Fruit fly (Drosophila melanogaster) whole organism, embryonic: Measurements from ENCODE around the gene CG4278.

ENCODE experiments used
- Abd-B ChIP-seq: fragments of 200-800 bp; sonication (Bioruptor generic); optimal IDR thresholded peaks from 2 replicates; lab custom pipeline; 2018; ENCODE audit warnings: missing biosample characterization, mild to moderate bottlenecking, missing genetic modification characterization, moderate library complexity
- Adf1 ChIP-seq: fragments of 200-800 bp; sonication (Bioruptor generic); IDR thresholded peaks from 2 replicates; pipeline ENCODE4 v1.3.6; 2022; ENCODE audit warnings: missing biosample characterization, missing genetic modification characterization
- Antp ChIP-seq: fragments of 200-800 bp; sonication (Bioruptor generic); optimal IDR thresholded peaks from 3 replicates; lab custom pipeline; 2016; ENCODE audit warnings: missing biosample characterization, missing genetic modification characterization
- B-H1 ChIP-seq: fragments of 200-800 bp; sonication (Bioruptor generic); IDR thresholded peaks from 3 replicates; pipeline ENCODE4 v1.3.6; 2022; ENCODE audit warnings: missing biosample characterization, missing genetic modification characterization
- BtbVII ChIP-seq: fragments of 200-800 bp; sonication (Bioruptor generic); optimal IDR thresholded peaks from 3 replicates; lab custom pipeline; 2017; ENCODE audit warnings: missing biosample characterization, mild to moderate bottlenecking, missing genetic modification characterization
- Bteb2 ChIP-seq: fragments of 200-800 bp; sonication (Bioruptor generic); optimal IDR thresholded peaks from 2 replicates; lab custom pipeline; 2016; ENCODE audit warnings: missing biosample characterization, missing genetic modification characterization
- CG10147 ChIP-seq: fragments of 200-800 bp; sonication (Bioruptor generic); optimal IDR thresholded peaks from 2 replicates; lab custom pipeline; 2019; ENCODE audit warnings: missing biosample characterization, mild to moderate bottlenecking, missing genetic modification characterization, moderate library complexity
- CG10267 ChIP-seq: fragments of 200-800 bp; sonication (Bioruptor generic); optimal IDR thresholded peaks from 2 replicates; lab custom pipeline; 2018; ENCODE audit warnings: missing biosample characterization, mild to moderate bottlenecking, missing genetic modification characterization, moderate library complexity
- CG10654 ChIP-seq: fragments of 200-800 bp; sonication (Bioruptor generic); optimal IDR thresholded peaks from 2 replicates; lab custom pipeline; 2016; ENCODE audit warnings: missing biosample characterization, missing genetic modification characterization
- CG11085 ChIP-seq: fragments of 200-800 bp; sonication (Bioruptor generic); IDR thresholded peaks from 2 replicates; pipeline ENCODE4 v1.3.6; 2022; ENCODE audit warnings: missing biosample characterization, missing genetic modification characterization
- CG11456 ChIP-seq: fragments of 200-800 bp; sonication (Bioruptor generic); IDR thresholded peaks from 3 replicates; pipeline ENCODE4 v1.3.6; 2022; ENCODE audit warnings: missing biosample characterization, missing genetic modification characterization
- CG11696 ChIP-seq: fragments of 200-800 bp; sonication (Bioruptor generic); IDR thresholded peaks from 2 replicates; pipeline ENCODE4 v1.3.6; 2022; ENCODE audit warnings: missing biosample characterization, missing genetic modification characterization
- CG12236 ChIP-seq: fragments of 200-800 bp; sonication (Bioruptor generic); optimal IDR thresholded peaks from 2 replicates; lab custom pipeline; 2016; ENCODE audit warnings: missing biosample characterization, missing genetic modification characterization
- CG12659 ChIP-seq: fragments of 200-800 bp; sonication (Bioruptor generic); optimal IDR thresholded peaks from 3 replicates; lab custom pipeline; 2017; ENCODE audit warnings: mild to moderate bottlenecking, missing biosample characterization, missing genetic modification reagents, missing genetic modification characterization
- CG13296 ChIP-seq: fragments of 200-800 bp; sonication (Bioruptor generic); optimal IDR thresholded peaks from 3 replicates; lab custom pipeline; 2018; ENCODE audit warnings: missing biosample characterization, mild to moderate bottlenecking, missing genetic modification characterization
- CG14965 ChIP-seq: fragments of 200-800 bp; sonication (Bioruptor generic); optimal IDR thresholded peaks from 2 replicates; lab custom pipeline; 2016; ENCODE audit warnings: missing biosample characterization, missing genetic modification characterization, borderline replicate concordance
- CG1602 ChIP-seq: fragments of 200-800 bp; sonication (Bioruptor generic); optimal IDR thresholded peaks from 3 replicates; lab custom pipeline; 2016; ENCODE audit warnings: missing biosample characterization, missing genetic modification characterization
- CG17359 ChIP-seq: fragments of 200-800 bp; sonication (Bioruptor generic); optimal IDR thresholded peaks from 3 replicates; lab custom pipeline; 2018; ENCODE audit warnings: missing biosample characterization, mild to moderate bottlenecking, missing genetic modification characterization, moderate library complexity
- CG17361 ChIP-seq: fragments of 200-800 bp; sonication (Bioruptor generic); IDR thresholded peaks from 3 replicates; pipeline ENCODE4 v1.3.6; 2022; ENCODE audit warnings: missing biosample characterization, missing genetic modification characterization
- CG17385 ChIP-seq: fragments of 200-800 bp; sonication (Bioruptor generic); optimal IDR thresholded peaks from 3 replicates; lab custom pipeline; 2018; ENCODE audit warnings: missing biosample characterization, mild to moderate bottlenecking, missing genetic modification characterization
- CG2712 ChIP-seq: fragments of 200-800 bp; optimal IDR thresholded peaks from 3 replicates; lab custom pipeline; 2019; ENCODE audit warnings: missing biosample characterization, mild to moderate bottlenecking, missing genetic modification characterization, moderate library complexity
- CG3726 ChIP-seq: fragments of 200-800 bp; sonication (Bioruptor generic); IDR thresholded peaks from 3 replicates; pipeline ENCODE4, ENCODE4 v1.3.6; 2022; ENCODE audit warnings: missing biosample characterization, missing genetic modification characterization
- CG7271 ChIP-seq: fragments of 200-800 bp; sonication (Bioruptor generic); optimal IDR thresholded peaks from 2 replicates; lab custom pipeline; 2018; ENCODE audit warnings: missing biosample characterization, mild to moderate bottlenecking, missing genetic modification characterization, moderate library complexity
- CG7556 ChIP-seq: fragments of 200-800 bp; sonication (Bioruptor generic); optimal IDR thresholded peaks from 2 replicates; lab custom pipeline; 2017; ENCODE audit warnings: missing biosample characterization, mild to moderate bottlenecking, missing genetic modification characterization
- CG7963 ChIP-seq: fragments of 200-800 bp; sonication (Bioruptor generic); IDR thresholded peaks from 3 replicates; pipeline ENCODE4 v1.3.6; 2022; ENCODE audit warnings: missing biosample characterization, missing genetic modification characterization; ENCODE audit not compliant: partially characterized antibody
- CG8944 ChIP-seq: fragments of 200-800 bp; sonication (Bioruptor generic); optimal IDR thresholded peaks from 3 replicates; lab custom pipeline; 2016; ENCODE audit warnings: missing biosample characterization, missing genetic modification characterization
- CoRest ChIP-seq: fragments of 200-800 bp; sonication (Bioruptor generic); optimal IDR thresholded peaks from 3 replicates; lab custom pipeline; 2018; ENCODE audit warnings: missing biosample characterization, mild to moderate bottlenecking, missing genetic modification characterization, moderate library complexity
- Dip2 ChIP-seq: fragments of 200-800 bp; sonication (Bioruptor generic); IDR thresholded peaks from 2 replicates; pipeline ENCODE4 v1.3.6; 2022; ENCODE audit warnings: missing biosample characterization, missing genetic modification characterization
- Ets65A ChIP-seq: fragments of 200-800 bp; sonication (Bioruptor generic); peaks from one replicate; lab custom pipeline; 2016; ENCODE audit warnings: missing biosample characterization, missing genetic modification characterization
- GATAe ChIP-seq: fragments of 200-800 bp; sonication (Bioruptor generic); conservative IDR thresholded peaks from 2 replicates; pipeline ENCODE4 v1.3.6; 2022; ENCODE audit warnings: missing biosample characterization, missing genetic modification characterization
- HHEX ChIP-seq: fragments of 200-800 bp; sonication (Bioruptor generic); optimal IDR thresholded peaks from 3 replicates; lab custom pipeline; 2017; ENCODE audit warnings: missing biosample characterization, mild to moderate bottlenecking, missing genetic modification characterization, missing genetic modification reagents
- Myb ChIP-seq: fragments of 200-800 bp; sonication (Bioruptor generic); optimal IDR thresholded peaks from 2 replicates; lab custom pipeline; 2016; ENCODE audit warnings: missing biosample characterization, missing genetic modification characterization
- NC2α ChIP-seq: fragments of 200-800 bp; sonication (Bioruptor generic); optimal IDR thresholded peaks from 2 replicates; lab custom pipeline; 2016; ENCODE audit warnings: missing biosample characterization, missing genetic modification characterization
- Neu2 ChIP-seq: fragments of 200-800 bp; sonication (Bioruptor generic); optimal IDR thresholded peaks from 3 replicates; lab custom pipeline; 2016; ENCODE audit warnings: missing biosample characterization, missing genetic modification characterization, borderline replicate concordance
- Sox100B ChIP-seq: fragments of 200-800 bp; sonication (Bioruptor generic); optimal IDR thresholded peaks from 3 replicates; lab custom pipeline; 2018; ENCODE audit warnings: missing biosample characterization, mild to moderate bottlenecking, missing genetic modification characterization
- TFAM ChIP-seq: fragments of 200-800 bp; sonication (Bioruptor generic); optimal IDR thresholded peaks from 2 replicates; lab custom pipeline; 2017; ENCODE audit warnings: missing biosample characterization, missing genetic modification characterization, inconsistent platforms
- Tbp ChIP-seq: fragments of >200 bp; optimal IDR thresholded peaks from 2 replicates; lab custom pipeline; 2018; ENCODE audit warnings: missing biosample characterization, missing genetic modification characterization
- Vsx1 ChIP-seq: fragments of 200-800 bp; sonication (Bioruptor generic); optimal IDR thresholded peaks from 2 replicates; lab custom pipeline; 2017; ENCODE audit warnings: missing biosample characterization, mild to moderate bottlenecking, missing genetic modification characterization, missing genetic modification reagents
- bbx ChIP-seq: fragments of 200-800 bp; sonication (Bioruptor generic); IDR thresholded peaks from 2 replicates; pipeline ENCODE4 v1.3.6; 2022; ENCODE audit warnings: missing biosample characterization, missing genetic modification characterization; ENCODE audit not compliant: partially characterized antibody
- br ChIP-seq: fragments of >200 bp; optimal IDR thresholded peaks from 2 replicates; lab custom pipeline; 2017
- cas ChIP-seq: fragments of 200-800 bp; sonication (Bioruptor generic); IDR thresholded peaks from 2 replicates; pipeline ENCODE4 v1.3.6; 2022; ENCODE audit warnings: missing biosample characterization, missing genetic modification characterization
- fd102C ChIP-seq: fragments of 200-800 bp; sonication (Bioruptor generic); optimal IDR thresholded peaks from 2 replicates; lab custom pipeline; 2018; ENCODE audit warnings: missing biosample characterization, mild to moderate bottlenecking, missing genetic modification characterization, moderate library complexity
- fd3F ChIP-seq: fragments of 200-800 bp; sonication (Bioruptor generic); optimal IDR thresholded peaks from 2 replicates; lab custom pipeline; 2018; ENCODE audit warnings: missing biosample characterization, mild to moderate bottlenecking, missing genetic modification characterization, moderate library complexity
- fd96Cb ChIP-seq: fragments of 200-800 bp; sonication (Bioruptor generic); optimal IDR thresholded peaks from 2 replicates; lab custom pipeline; 2018; ENCODE audit warnings: missing biosample characterization, mild to moderate bottlenecking, missing genetic modification characterization, moderate library complexity
- fu2 ChIP-seq: fragments of 200-800 bp; sonication (Bioruptor generic); optimal IDR thresholded peaks from 2 replicates; lab custom pipeline; 2016; ENCODE audit warnings: missing biosample characterization, missing genetic modification characterization
- hb ChIP-seq: fragments of 200-800 bp; sonication (Bioruptor generic); IDR thresholded peaks from 3 replicates; pipeline ENCODE4 v1.3.6; 2022; ENCODE audit warnings: missing biosample characterization, missing genetic modification characterization; ENCODE audit not compliant: partially characterized antibody
- lmd ChIP-seq: fragments of 200-800 bp; sonication (Bioruptor generic); IDR thresholded peaks from 2 replicates; pipeline ENCODE4 v1.3.6; 2022; ENCODE audit warnings: missing biosample characterization, missing genetic modification characterization
- pum ChIP-seq: fragments of 200-800 bp; sonication (Bioruptor generic); optimal IDR thresholded peaks from 2 replicates; lab custom pipeline; 2016; ENCODE audit warnings: missing biosample characterization, missing genetic modification characterization
- sd ChIP-seq: fragments of 200-800 bp; sonication (Bioruptor generic); optimal IDR thresholded peaks from 3 replicates; lab custom pipeline; 2018; ENCODE audit warnings: missing biosample characterization, mild to moderate bottlenecking, missing genetic modification characterization, moderate library complexity
- slp2 ChIP-seq: fragments of 200-800 bp; sonication (Bioruptor generic); optimal IDR thresholded peaks from 2 replicates; lab custom pipeline; 2016; ENCODE audit warnings: missing biosample characterization, missing genetic modification characterization
- zen2 ChIP-seq: fragments of 200-800 bp; sonication (Bioruptor generic); IDR thresholded peaks from 3 replicates; pipeline ENCODE4 v1.3.6; 2022; ENCODE audit warnings: missing biosample characterization, missing genetic modification characterization; ENCODE audit not compliant: partially characterized antibody
- zf30C ChIP-seq: fragments of 200-800 bp; sonication (Bioruptor generic); optimal IDR thresholded peaks from 3 replicates; lab custom pipeline; 2018; ENCODE audit warnings: missing biosample characterization, mild to moderate bottlenecking, missing genetic modification characterization

CG4278 gene

dm6 chr2L:16324833-16325232 lies 2.0 kb upstream of the CG4278 start (continued):
- TF ChIP-seq CG2712 (tag; lab: Kevin White, UChicago) = no peak
- no peak for TF ChIP-seq fd3F (GFP tag; lab: Kevin White, UChicago)
- no peak for TF ChIP-seq CG8944 (GFP tag; lab: Kevin White, UChicago)
- no peak for TF ChIP-seq Abd-B (GFP tag; lab: Kevin White, UChicago)
- no peak for TF ChIP-seq Antp (GFP tag; lab: Kevin White, UChicago)
- no peak for TF ChIP-seq CG7271 (tag; lab: Kevin White, UChicago)
- no peak for TF ChIP-seq CG7556 (GFP tag; lab: Kevin White, UChicago)
- no peak for TF ChIP-seq CG12236 (GFP tag; lab: Kevin White, UChicago)
- no peak for TF ChIP-seq TFAM (GFP tag; lab: Kevin White, UChicago)
- no peak for TF ChIP-seq CG3726 (GFP tag; lab: Robert Waterston, UW)
- no peak for TF ChIP-seq Myb
- TF ChIP-seq zf30C (GFP tag; lab: Kevin White, UChicago) = no peak
- no peak for TF ChIP-seq CG17359 (tag; lab: Kevin White, UChicago)
- no peak for TF ChIP-seq fd96Cb (tag; lab: Kevin White, UChicago)
- no peak for TF ChIP-seq CG14965
- no peak for TF ChIP-seq CG11085 (GFP tag; lab: Robert Waterston, UW)
- peak; percentile 53 for TF ChIP-seq Adf1 (GFP tag; lab: Robert Waterston, UW)
- TF ChIP-seq slp2 (GFP tag; lab: Kevin White, UChicago) = no peak
- TF ChIP-seq CG1602 (GFP tag; lab: Kevin White, UChicago) = no peak
- no peak for TF ChIP-seq CG7963 (GFP tag; lab: Robert Waterston, UW)
- TF ChIP-seq GATAe (GFP tag; lab: Robert Waterston, UW) = no peak
- TF ChIP-seq CG12659 = no peak
- no peak for TF ChIP-seq Ets65A (GFP tag; lab: Kevin White, UChicago)
- no peak for TF ChIP-seq fu2
- no peak for TF ChIP-seq lmd (GFP tag; lab: Robert Waterston, UW)
- no peak for TF ChIP-seq Vsx1
- no peak for TF ChIP-seq NC2α
- no peak for TF ChIP-seq zen2 (GFP tag; lab: Robert Waterston, UW)
- no peak for TF ChIP-seq sd (tag; lab: Kevin White, UChicago)
- TF ChIP-seq hb (GFP tag; lab: Robert Waterston, UW) = no peak
- no peak for TF ChIP-seq Sox100B (GFP tag; lab: Kevin White, UChicago)
- no peak for TF ChIP-seq HHEX (GFP tag; lab: Kevin White, UChicago)
- TF ChIP-seq CG10654 (GFP tag; lab: Kevin White, UChicago) = no peak
- no peak for TF ChIP-seq Dip2
- no peak for TF ChIP-seq Bteb2 (GFP tag; lab: Kevin White, UChicago)
- no peak for TF ChIP-seq br (lab: Kevin White, UChicago)
- TF ChIP-seq BtbVII (GFP tag; lab: Kevin White, UChicago) = no peak
- TF ChIP-seq CoRest (tag; lab: Kevin White, UChicago) = no peak
- TF ChIP-seq cas (GFP tag; lab: Robert Waterston, UW) = no peak
- TF ChIP-seq CG11456 (GFP tag; lab: Robert Waterston, UW) = no peak
- no peak for TF ChIP-seq CG10147 (GFP tag; lab: Kevin White, UChicago)
- TF ChIP-seq CG11696 (GFP tag; lab: Robert Waterston, UW) = 0 out of 2 replicates have a peak, but pooled peaks have one; percentile 28
- TF ChIP-seq CG17385 (GFP tag; lab: Kevin White, UChicago) = no peak
- TF ChIP-seq Neu2 (GFP tag; lab: Kevin White, UChicago) = no peak
- TF ChIP-seq CG10267 (tag; lab: Kevin White, UChicago) = peak; percentile 83
- TF ChIP-seq bbx (GFP tag; lab: Robert Waterston, UW) = no peak
- no peak for TF ChIP-seq Tbp (GFP tag; lab: Kevin White, UChicago)
- TF ChIP-seq fd102C = no peak
- no peak for TF ChIP-seq CG13296
- TF ChIP-seq pum = no peak
- no peak for TF ChIP-seq CG17361
- no peak for TF ChIP-seq B-H1
